Fruit fly (Drosophila melanogaster): Measurements from ENCODE around the gene Sgf11.

Gene Sgf11

DNA sequence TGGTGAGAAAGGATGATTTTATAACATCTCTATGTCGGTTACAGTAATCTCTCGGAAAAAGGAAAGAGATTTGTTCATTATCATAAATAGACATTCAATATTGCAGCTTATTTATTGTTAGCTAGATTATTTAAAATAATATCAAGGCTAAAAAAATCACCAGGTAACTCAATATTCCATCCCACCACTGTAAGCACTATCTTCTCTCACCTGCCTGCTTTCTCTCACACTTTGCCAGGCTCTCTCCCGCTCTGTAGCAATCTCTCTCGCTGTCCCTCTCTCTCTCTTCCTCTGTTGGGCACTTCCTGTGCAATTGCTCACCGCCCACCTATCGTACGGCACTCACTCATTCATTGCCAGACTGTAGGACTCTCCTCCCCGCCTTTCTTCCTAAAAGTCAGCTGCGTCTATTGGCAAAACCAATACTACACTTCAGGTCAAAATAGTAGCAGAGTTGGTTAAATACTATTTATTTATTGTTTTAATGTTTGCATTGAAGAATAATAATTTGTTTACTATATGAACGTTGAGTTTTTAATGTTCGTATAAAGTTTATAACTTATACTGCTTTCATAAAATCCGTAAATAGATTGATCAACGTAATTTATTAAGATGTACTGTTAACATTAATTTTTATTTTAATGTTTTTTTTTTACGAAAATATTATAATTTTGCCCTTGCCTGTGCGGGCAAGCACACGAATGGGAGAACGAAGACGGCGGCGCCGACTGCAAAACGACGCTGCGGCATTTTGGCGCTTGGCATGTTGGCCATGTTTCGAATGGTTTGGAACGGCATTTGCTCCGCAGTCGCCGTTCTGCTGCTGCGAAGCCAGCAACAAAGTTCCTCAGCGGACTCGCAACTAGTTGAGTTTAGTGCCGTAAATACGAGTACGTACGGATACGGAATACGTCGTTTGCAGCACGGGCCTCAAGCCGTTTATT lies 40.8 kb downstream of the Sgf11 start:
- peak; percentile 38 for TF ChIP-seq CG17801 (GFP tag; optimal IDR thresholded peaks at IDR 0.05; ENCODE audit: partially characterized antibody)

DNA sequence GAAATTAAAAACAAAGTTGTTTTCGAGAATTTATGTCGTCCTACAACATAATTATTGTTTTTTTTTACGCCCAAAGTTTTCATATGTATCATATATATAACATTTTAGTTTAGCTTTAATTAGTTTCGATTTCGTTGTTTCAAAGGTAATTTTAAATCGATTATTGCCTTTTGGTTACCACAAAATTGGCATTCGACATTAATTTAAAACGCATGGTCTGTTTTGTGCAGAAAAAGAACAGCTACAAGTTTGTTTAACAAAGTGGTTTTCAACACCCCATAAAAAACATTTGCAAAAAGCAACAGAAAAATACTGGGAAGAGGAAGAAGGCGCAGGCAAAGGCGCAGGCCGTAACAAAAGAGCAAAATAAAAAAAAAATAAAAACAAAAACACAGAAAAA lies 43.1 kb downstream of the Sgf11 start:
- no peak for TF ChIP-seq CG17801 (GFP tag; optimal IDR thresholded peaks at IDR 0.05; ENCODE audit: partially characterized antibody)

dm6 chr3L:18638043-18638442 lies 43.6 kb downstream of the Sgf11 start:
- no peak for TF ChIP-seq CG17801 (GFP tag; optimal IDR thresholded peaks at IDR 0.05; ENCODE audit: partially characterized antibody)

- TF ChIP-seq CG17801 (GFP tag; optimal IDR thresholded peaks at IDR 0.05; ENCODE audit: partially characterized antibody): no peak
Measured at dm6 chr3L:18637348-18637747, 44.3 kb downstream of the Sgf11 start.

- TF ChIP-seq CG17801 (GFP tag; optimal IDR thresholded peaks at IDR 0.05; ENCODE audit: partially characterized antibody): no peak
Measured at dm6 chr3L:18636782-18637181, 44.9 kb downstream of the Sgf11 start.

dm6 chr3L:18634792-18635471 lies 46.7 kb downstream of the Sgf11 start:
- peak; percentile 60 for TF ChIP-seq CG17801 (GFP tag; optimal IDR thresholded peaks at IDR 0.05; ENCODE audit: partially characterized antibody)

dm6 chr3L:18633084-18633483 lies 48.6 kb downstream of the Sgf11 start:
- no peak for TF ChIP-seq CG17801 (GFP tag; optimal IDR thresholded peaks at IDR 0.05; ENCODE audit: partially characterized antibody)

DNA sequence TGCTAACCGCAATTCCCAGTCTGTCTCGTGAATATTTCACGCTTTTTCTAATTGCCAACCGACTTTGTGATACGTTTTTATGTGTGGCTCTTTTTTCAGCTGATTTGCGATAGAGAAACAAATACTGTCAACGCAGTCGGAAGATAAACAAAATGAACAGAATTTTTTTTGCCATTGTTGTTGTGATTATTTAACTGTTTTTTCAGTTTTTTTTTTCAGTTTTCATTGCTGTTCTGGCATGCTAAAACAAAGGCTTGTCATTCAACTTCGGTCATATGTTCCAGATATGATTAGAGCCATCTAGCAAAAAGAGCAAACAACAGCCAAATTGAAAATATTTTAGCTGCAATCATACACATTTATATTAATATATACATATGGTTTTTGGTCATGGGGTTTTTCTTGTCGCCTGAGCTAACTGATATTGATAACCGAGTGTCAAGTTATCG lies 49.4 kb downstream of the Sgf11 start:
- no peak for TF ChIP-seq CG17801 (GFP tag; optimal IDR thresholded peaks at IDR 0.05; ENCODE audit: partially characterized antibody)

Data from ovary, adult (tissue).